Worm (Caenorhabditis elegans): ENCODE measurements around the gene ergi-2.

The ergi-2 gene

DNA sequence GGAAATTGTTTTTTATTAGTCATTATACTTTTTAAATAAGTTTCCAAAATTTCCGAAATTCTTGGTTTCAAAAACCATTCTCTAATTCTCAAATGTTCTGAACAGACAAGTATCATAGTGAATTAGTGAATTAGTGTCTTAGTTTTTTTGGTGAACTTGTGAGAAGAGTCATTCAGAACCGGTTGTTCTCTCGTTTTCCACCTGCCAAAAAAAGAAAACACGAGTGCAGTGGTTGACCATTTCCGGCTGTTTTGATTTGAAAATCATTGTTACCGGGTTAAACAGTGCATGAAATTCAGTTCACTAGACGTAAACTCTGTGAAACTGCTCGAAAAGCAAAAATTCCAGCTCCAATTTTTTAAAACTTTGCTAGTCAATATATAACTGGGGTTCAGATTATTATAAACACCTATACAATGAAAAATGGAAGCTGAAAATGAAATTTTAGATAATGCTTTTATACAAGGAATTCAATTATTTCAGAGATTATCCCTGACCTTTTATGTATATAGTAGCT is 32.6 kb upstream of the ergi-2 start:
- TF ChIP-seq tbx-8 (GFP tag; optimal IDR thresholded peaks at IDR 0.05) (no peak), sptf-1 (tag; optimal IDR thresholded peaks at IDR 0.05) (no peak), elt-1 (tag; optimal IDR thresholded peaks at IDR 0.05; ENCODE audit: borderline replicate concordance, insufficient read depth) (no peak), ceh-83 (GFP tag; optimal IDR thresholded peaks at IDR 0.05) (no peak), ces-1 (GFP tag; optimal IDR thresholded peaks at IDR 0.05) (no peak), bed-3 (GFP tag; optimal IDR thresholded peaks at IDR 0.05) (no peak), snpc-4 (tag; optimal IDR thresholded peaks at IDR 0.05) (no peak), ztf-11 (tag; optimal IDR thresholded peaks at IDR 0.05) (no peak), flh-1 (GFP tag; optimal IDR thresholded peaks at IDR 0.05) (no peak)

DNA sequence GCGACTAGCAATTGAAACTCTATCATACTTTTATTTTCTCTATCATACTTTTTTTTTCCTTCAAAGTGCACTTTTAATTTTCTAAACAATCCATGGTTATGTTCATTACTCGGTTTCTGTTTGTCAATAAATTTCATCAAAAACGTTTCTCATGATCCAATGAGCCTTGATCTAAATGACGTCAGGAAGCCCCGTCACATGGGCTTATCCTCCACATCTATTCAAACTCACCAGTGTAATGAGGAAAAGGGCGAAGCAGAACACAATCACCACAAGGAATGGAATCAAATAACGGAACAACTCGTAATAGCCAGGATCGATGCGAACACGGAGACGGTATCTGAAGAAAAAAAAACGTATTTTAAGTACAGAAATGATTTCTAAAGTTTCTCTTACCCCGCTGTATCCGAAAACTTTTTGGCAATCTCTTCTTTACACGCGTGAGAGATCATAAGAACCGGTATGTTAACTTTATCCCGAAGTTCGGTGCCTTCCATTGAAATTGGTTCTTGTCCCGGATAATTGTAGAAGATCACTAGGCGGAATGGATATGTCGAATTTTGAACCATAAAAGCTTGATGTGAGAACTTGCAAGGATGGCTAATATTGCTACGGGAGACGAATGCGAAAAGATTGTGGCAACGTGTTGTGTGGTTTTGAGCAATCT is 32.1 kb upstream of the ergi-2 start:
- TF ChIP-seq nhr-2 (tag; optimal IDR thresholded peaks at IDR 0.05) (no peak), bed-3 (GFP tag; optimal IDR thresholded peaks at IDR 0.05) (no peak), nhr-28 (tag; optimal IDR thresholded peaks at IDR 0.05) (no peak), mab-5 (tag; optimal IDR thresholded peaks at IDR 0.05) (no peak), flh-1 (GFP tag; optimal IDR thresholded peaks at IDR 0.05) (no peak), lsy-2 (tag; optimal IDR thresholded peaks at IDR 0.05) (no peak), cnd-1 (tag; optimal IDR thresholded peaks at IDR 0.05) (no peak)

DNA sequence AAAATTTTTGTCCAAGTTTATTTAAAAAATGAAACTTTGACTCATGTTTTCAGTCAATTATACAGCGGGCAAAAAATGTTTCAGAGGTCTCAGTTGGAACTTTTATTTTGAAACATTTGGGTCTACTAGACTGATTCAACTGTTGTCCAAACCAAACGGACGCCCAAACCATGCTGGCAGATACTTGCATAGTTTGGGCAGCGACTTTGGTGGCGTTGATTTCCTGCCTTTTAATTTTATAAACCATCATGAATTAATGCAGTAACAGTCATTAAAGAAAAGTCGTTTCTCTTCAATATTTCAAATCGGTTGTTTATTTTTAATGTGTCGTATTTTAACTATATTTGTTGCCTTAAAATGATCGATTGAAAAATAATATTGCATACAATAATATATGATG is 29.2 kb upstream of the ergi-2 start:
- TF ChIP-seq blmp-1 (tag; optimal IDR thresholded peaks at IDR 0.05), result no peak
- TF ChIP-seq mls-2 (tag; optimal IDR thresholded peaks at IDR 0.05), result no peak
- TF ChIP-seq snpc-4 (tag; optimal IDR thresholded peaks at IDR 0.05), result no peak
- TF ChIP-seq unc-120 (tag; optimal IDR thresholded peaks at IDR 0.05; ENCODE audit: poor library complexity, severe bottlenecking), result no peak
- TF ChIP-seq drap-1 (GFP tag; optimal IDR thresholded peaks at IDR 0.05), result no peak
- TF ChIP-seq zip-8 (tag; optimal IDR thresholded peaks at IDR 0.05), result no peak
- TF ChIP-seq ceh-39 (tag; optimal IDR thresholded peaks at IDR 0.05), result no peak
- no peak for TF ChIP-seq ztf-11 (tag; optimal IDR thresholded peaks at IDR 0.05)
- no peak for TF ChIP-seq nhr-28 (tag; optimal IDR thresholded peaks at IDR 0.05)
- no peak for TF ChIP-seq mab-5 (tag; optimal IDR thresholded peaks at IDR 0.05)
- TF ChIP-seq unc-62 (GFP tag; optimal IDR thresholded peaks at IDR 0.05), result no peak
- TF ChIP-seq hlh-1 (tag; optimal IDR thresholded peaks at IDR 0.05), result no peak
- no peak for TF ChIP-seq elt-1 (tag; optimal IDR thresholded peaks at IDR 0.05; ENCODE audit: borderline replicate concordance, insufficient read depth)
- TF ChIP-seq ceh-43 (GFP tag; optimal IDR thresholded peaks at IDR 0.05), result no peak
- TF ChIP-seq M03D4.4 (tag; optimal IDR thresholded peaks at IDR 0.05), result no peak
- no peak for TF ChIP-seq nhr-237 (tag; optimal IDR thresholded peaks at IDR 0.05)

DNA sequence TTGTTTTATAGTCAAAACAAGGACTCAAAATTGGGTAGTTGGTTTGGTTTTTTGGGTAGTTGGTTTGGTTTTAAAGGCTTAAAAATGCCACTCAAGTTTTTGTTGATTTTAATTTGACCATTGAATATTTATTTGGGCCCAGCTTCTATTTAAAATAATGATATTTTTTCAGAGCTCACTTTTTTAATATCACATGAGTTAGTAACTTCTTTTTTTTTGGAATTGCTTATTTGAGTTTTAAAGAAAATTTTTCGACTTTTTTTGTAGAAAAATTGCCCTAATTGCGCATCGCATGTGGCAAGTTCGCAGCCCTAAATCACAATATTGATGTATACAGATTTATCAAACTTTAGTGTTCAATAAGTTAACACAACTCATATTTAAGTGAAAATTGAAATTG is 28.6 kb upstream of the ergi-2 start:
- TF ChIP-seq mls-2 (tag; optimal IDR thresholded peaks at IDR 0.05), result no peak
- no peak for TF ChIP-seq mep-1 (tag; optimal IDR thresholded peaks at IDR 0.05)
- no peak for TF ChIP-seq ces-1 (GFP tag; optimal IDR thresholded peaks at IDR 0.05)
- TF ChIP-seq mab-5 (tag; optimal IDR thresholded peaks at IDR 0.05), result no peak
- no peak for TF ChIP-seq blmp-1 (tag; optimal IDR thresholded peaks at IDR 0.05)
- TF ChIP-seq sptf-1 (tag; optimal IDR thresholded peaks at IDR 0.05), result no peak
- TF ChIP-seq ztf-11 (tag; optimal IDR thresholded peaks at IDR 0.05), result no peak

DNA sequence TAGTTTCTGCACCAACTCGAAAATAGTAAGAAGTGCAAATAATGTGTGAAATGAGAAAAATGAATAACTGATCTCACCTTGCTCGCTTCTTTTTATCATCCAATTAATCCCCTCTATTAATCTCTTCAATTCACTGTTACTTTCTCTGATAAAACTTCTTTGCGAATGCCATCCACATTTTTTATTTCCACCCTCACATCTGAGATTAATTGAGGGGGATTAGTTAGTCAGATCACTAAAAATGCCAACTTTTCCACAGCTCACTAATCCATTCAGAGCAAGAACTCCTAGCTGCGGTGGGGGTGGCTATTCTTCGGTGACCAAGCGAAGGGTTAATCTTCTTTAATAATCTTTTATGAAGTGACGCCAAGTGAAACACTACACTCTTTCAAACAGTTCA is 27.7 kb upstream of the ergi-2 start, which contains the start of gene dsc-1:
TSS of gene dsc-1 (minus strand) at position 46 of the 400 bp plus-strand sequence.
- no peak for TF ChIP-seq pha-4 (tag; optimal IDR thresholded peaks at IDR 0.05)
- no peak for TF ChIP-seq ceh-39 (tag; optimal IDR thresholded peaks at IDR 0.05)
- TF ChIP-seq ceh-43 (GFP tag; optimal IDR thresholded peaks at IDR 0.05), result no peak
- no peak for TF ChIP-seq snpc-4 (tag; optimal IDR thresholded peaks at IDR 0.05)

DNA sequence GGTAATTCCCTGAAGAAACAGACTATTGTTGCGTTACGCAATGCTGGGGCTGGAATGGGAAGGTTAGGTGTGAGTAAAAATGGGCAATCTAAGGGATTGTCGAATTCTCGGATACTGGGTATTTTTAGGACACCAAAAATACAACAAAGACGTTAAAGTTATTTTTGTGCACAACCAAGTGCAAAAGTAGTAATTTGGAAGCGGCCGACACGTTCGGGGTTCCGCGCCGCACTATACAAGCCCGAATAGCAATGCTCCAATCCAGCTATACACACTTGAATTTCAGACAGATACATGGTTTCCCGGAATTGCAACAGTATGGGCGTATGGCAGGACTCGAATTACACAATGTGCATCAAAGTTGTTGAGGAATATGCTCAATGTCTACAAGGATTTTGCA is 20.9 kb upstream of the ergi-2 start:
- TF ChIP-seq pha-4 (tag; optimal IDR thresholded peaks at IDR 0.05) (no peak), lsy-2 (tag; optimal IDR thresholded peaks at IDR 0.05) (no peak), nhr-76 (tag; optimal IDR thresholded peaks at IDR 0.05) (no peak), elt-3 (tag; optimal IDR thresholded peaks at IDR 0.05) (no peak), lin-32 (GFP tag; optimal IDR thresholded peaks at IDR 0.05) (no peak), lin-13 (tag; optimal IDR thresholded peaks at IDR 0.05) (no peak), snpc-4 (tag; optimal IDR thresholded peaks at IDR 0.05) (no peak), blmp-1 (tag; optimal IDR thresholded peaks at IDR 0.05) (no peak), flh-1 (GFP tag; optimal IDR thresholded peaks at IDR 0.05) (no peak), nhr-12 (tag; optimal IDR thresholded peaks at IDR 0.05) (no peak), cnd-1 (tag; optimal IDR thresholded peaks at IDR 0.05) (no peak), ceh-39 (tag; optimal IDR thresholded peaks at IDR 0.05) (no peak), hlh-1 (tag; optimal IDR thresholded peaks at IDR 0.05) (no peak), zip-8 (tag; optimal IDR thresholded peaks at IDR 0.05) (no peak), sem-2 (GFP tag; optimal IDR thresholded peaks at IDR 0.05) (no peak)

All from whole organism, mixed stage, embryonic.